Fruit fly (Drosophila melanogaster) whole organism, embryonic: Measurements from ENCODE around the gene CG7506.
A peak's percentile ranks its signal among the peaks of the same experiment; 100 is the strongest.

Source experiments
- Blimp-1 ChIP-seq: fragments of 200-800 bp; sonication (Bioruptor generic); optimal IDR thresholded peaks from 3 replicates; lab custom pipeline; 2018; ENCODE audit warnings: missing biosample characterization, missing genetic modification characterization, mild to moderate bottlenecking, moderate library complexity, missing genetic modification reagents
- CG10209 ChIP-seq: fragments of 200-800 bp; sonication (Bioruptor generic); optimal IDR thresholded peaks from 3 replicates; lab custom pipeline; 2017; ENCODE audit warnings: missing biosample characterization, mild to moderate bottlenecking, missing genetic modification characterization, missing genetic modification reagents
- CG10267 ChIP-seq: fragments of 200-800 bp; sonication (Bioruptor generic); optimal IDR thresholded peaks from 2 replicates; lab custom pipeline; 2018; ENCODE audit warnings: missing biosample characterization, mild to moderate bottlenecking, missing genetic modification characterization, moderate library complexity
- CG10959 ChIP-seq: fragments of 200-800 bp; sonication (Bioruptor generic); IDR thresholded peaks from 2 replicates; pipeline ENCODE4 v1.3.6; 2022; ENCODE audit warnings: missing biosample characterization, missing genetic modification characterization
- CG16779 ChIP-seq: fragments of 200-800 bp; sonication (Bioruptor generic); IDR thresholded peaks from 2 replicates; pipeline ENCODE4 v1.3.6; 2022; ENCODE audit warnings: missing biosample characterization, missing genetic modification characterization
- CG17385 ChIP-seq: fragments of 200-800 bp; sonication (Bioruptor generic); optimal IDR thresholded peaks from 3 replicates; lab custom pipeline; 2018; ENCODE audit warnings: missing biosample characterization, mild to moderate bottlenecking, missing genetic modification characterization
- CG1792 ChIP-seq: fragments of 200-800 bp; sonication (Bioruptor generic); optimal IDR thresholded peaks from 2 replicates; lab custom pipeline; 2016; ENCODE audit warnings: missing biosample characterization, missing genetic modification characterization
- CG31441 ChIP-seq: fragments of 200-800 bp; sonication (Bioruptor generic); IDR thresholded peaks from 2 replicates; pipeline ENCODE4 v1.3.6; 2022; ENCODE audit warnings: missing biosample characterization, missing genetic modification characterization
- CG33557 ChIP-seq: fragments of 200-800 bp; sonication (Bioruptor generic); optimal IDR thresholded peaks from 2 replicates; lab custom pipeline; 2019; ENCODE audit warnings: missing biosample characterization, mild to moderate bottlenecking, missing genetic modification characterization, moderate library complexity
- CG3838 ChIP-seq: fragments of 200-800 bp; sonication (Bioruptor generic); optimal IDR thresholded peaks from 3 replicates; lab custom pipeline; 2016; ENCODE audit warnings: missing biosample characterization, missing genetic modification characterization
- CG4730 ChIP-seq: fragments of 200-800 bp; sonication (Bioruptor generic); IDR thresholded peaks from 2 replicates; pipeline ENCODE4 v1.3.6; 2022; ENCODE audit warnings: missing biosample characterization, missing genetic modification characterization
- CG6654 ChIP-seq: fragments of 200-800 bp; sonication (Bioruptor generic); optimal IDR thresholded peaks from 2 replicates; lab custom pipeline; 2017; ENCODE audit warnings: missing biosample characterization, mild to moderate bottlenecking, missing genetic modification characterization
- CG6689 ChIP-seq: fragments of 200-800 bp; sonication (Bioruptor generic); IDR thresholded peaks from 2 replicates; pipeline ENCODE4 v1.3.6; 2022; ENCODE audit warnings: missing biosample characterization, missing genetic modification characterization
- CG6813 ChIP-seq: fragments of 200-800 bp; sonication (Bioruptor generic); optimal IDR thresholded peaks from 2 replicates; lab custom pipeline; 2017; ENCODE audit warnings: missing biosample characterization, missing genetic modification characterization, mild to moderate bottlenecking, moderate library complexity, missing genetic modification reagents
- CG7372 ChIP-seq: fragments of 200-800 bp; sonication (Bioruptor generic); IDR thresholded peaks from 2 replicates; pipeline ENCODE4 v1.3.6; 2022; ENCODE audit warnings: missing biosample characterization, missing genetic modification characterization
- CG8290 ChIP-seq, 3 experiments: fragments of 200-800 bp; sonication (Bioruptor generic); optimal IDR thresholded peaks; 2 replicates each; lab custom pipeline; 2016 to 2019; ENCODE audit warnings: missing biosample characterization in 3 of 3, missing genetic modification characterization in 3 of 3, mild to moderate bottlenecking in 2 of 3, moderate library complexity in 1 of 3
- CG9797 ChIP-seq: fragments of 200-800 bp; sonication (Bioruptor generic); optimal IDR thresholded peaks from 3 replicates; lab custom pipeline; 2018; ENCODE audit warnings: missing biosample characterization, mild to moderate bottlenecking, missing genetic modification characterization
- Dfd ChIP-seq, 2 experiments: fragments of >200 bp; optimal IDR thresholded peaks; 2 replicates each; lab custom pipeline; 2017; ENCODE audit warnings: missing biosample characterization in 2 of 2, missing genetic modification characterization in 2 of 2
- Dp ChIP-seq: fragments of 200-800 bp; sonication (Bioruptor generic); optimal IDR thresholded peaks from 2 replicates; lab custom pipeline; 2018; ENCODE audit warnings: missing biosample characterization, mild to moderate bottlenecking, missing genetic modification characterization, moderate library complexity
- Dref ChIP-seq: fragments of 200-800 bp; sonication (Bioruptor generic); IDR thresholded peaks from 2 replicates; pipeline ENCODE4 v1.3.6; 2022; ENCODE audit warnings: missing biosample characterization, missing genetic modification characterization
- E2f2 ChIP-seq: fragments of 200-800 bp; sonication (Bioruptor generic); IDR thresholded peaks from 2 replicates; pipeline ENCODE4 v1.3.6; 2022; ENCODE audit warnings: missing biosample characterization, missing genetic modification characterization
- Eip74EF ChIP-seq, 2 experiments: fragments of 200-800 bp in 1 of 2; fragments of >200 bp in 1 of 2; sonication (Bioruptor generic) in 1 of 2; optimal IDR thresholded peaks; 2 replicates each; lab custom pipeline; 2017 to 2019; ENCODE audit warnings: missing biosample characterization in 2 of 2, missing genetic modification characterization in 2 of 2, mild to moderate bottlenecking in 1 of 2, moderate library complexity in 1 of 2
- Ets65A ChIP-seq: fragments of 200-800 bp; sonication (Bioruptor generic); peaks from one replicate; lab custom pipeline; 2016; ENCODE audit warnings: missing biosample characterization, missing genetic modification characterization
- Fer3 ChIP-seq: fragments of 200-800 bp; sonication (Bioruptor generic); optimal IDR thresholded peaks from 2 replicates; lab custom pipeline; 2018; ENCODE audit warnings: missing biosample characterization, mild to moderate bottlenecking, missing genetic modification characterization, moderate library complexity
- HHEX ChIP-seq: fragments of 200-800 bp; sonication (Bioruptor generic); optimal IDR thresholded peaks from 3 replicates; lab custom pipeline; 2017; ENCODE audit warnings: missing biosample characterization, mild to moderate bottlenecking, missing genetic modification characterization, missing genetic modification reagents
- HmgD ChIP-seq: fragments of 200-800 bp; sonication (Bioruptor generic); optimal IDR thresholded peaks from 3 replicates; lab custom pipeline; 2016; ENCODE audit warnings: missing biosample characterization, missing genetic modification characterization
- MBD-R2 ChIP-seq: fragments of 200-800 bp; sonication (Bioruptor generic); IDR thresholded peaks from 2 replicates; pipeline ENCODE4 v1.3.6; 2022; ENCODE audit warnings: missing biosample characterization, missing genetic modification characterization
- NC2β ChIP-seq: fragments of 200-800 bp; sonication (Bioruptor generic); optimal IDR thresholded peaks from 2 replicates; lab custom pipeline; 2016; ENCODE audit warnings: missing biosample characterization, missing genetic modification characterization
- Neu2 ChIP-seq: fragments of 200-800 bp; sonication (Bioruptor generic); optimal IDR thresholded peaks from 3 replicates; lab custom pipeline; 2016; ENCODE audit warnings: missing biosample characterization, missing genetic modification characterization, borderline replicate concordance
- Oli ChIP-seq: fragments of 200-800 bp; sonication (Bioruptor generic); optimal IDR thresholded peaks from 2 replicates; lab custom pipeline; 2018; ENCODE audit warnings: missing biosample characterization, mild to moderate bottlenecking, missing genetic modification characterization, moderate library complexity
- PHDP ChIP-seq: fragments of 200-800 bp; sonication (Bioruptor generic); optimal IDR thresholded peaks from 3 replicates; lab custom pipeline; 2018; ENCODE audit warnings: missing biosample characterization, mild to moderate bottlenecking, missing genetic modification characterization, moderate library complexity
- Xrp1 ChIP-seq: fragments of 200-800 bp; sonication (Bioruptor generic); IDR thresholded peaks from 2 replicates; pipeline ENCODE4 v1.3.6; 2022; ENCODE audit warnings: missing biosample characterization, missing genetic modification characterization
- abd-A ChIP-seq: fragments of 200-800 bp; sonication (Bioruptor generic); optimal IDR thresholded peaks from 3 replicates; lab custom pipeline; 2019; ENCODE audit warnings: missing biosample characterization, mild to moderate bottlenecking, missing genetic modification characterization, moderate library complexity
- bab2 ChIP-seq: fragments of 200-800 bp; sonication (Bioruptor generic); optimal IDR thresholded peaks from 2 replicates; lab custom pipeline; 2016; ENCODE audit warnings: missing biosample characterization, missing genetic modification characterization
- ci ChIP-seq: fragments of 200-800 bp; sonication (Bioruptor generic); IDR thresholded peaks from 3 replicates; pipeline ENCODE4 v1.3.6; 2022; ENCODE audit warnings: missing biosample characterization, missing genetic modification characterization
- dysf ChIP-seq: fragments of 200-800 bp; sonication (Bioruptor generic); IDR thresholded peaks from 3 replicates; pipeline ENCODE4 v1.3.6; 2022; ENCODE audit warnings: missing biosample characterization, missing genetic modification characterization
- esg ChIP-seq: fragments of 200-800 bp; sonication (Bioruptor generic); conservative IDR thresholded peaks from 2 replicates; pipeline ENCODE4 v1.3.6; 2022; ENCODE audit warnings: missing biosample characterization, missing genetic modification characterization
- eve ChIP-seq, 2 experiments: fragments of >200 bp; optimal IDR thresholded peaks; 2 replicates each; lab custom pipeline; 2017; ENCODE audit warnings: missing biosample characterization in 2 of 2, missing genetic modification characterization in 2 of 2
- fd3F ChIP-seq: fragments of 200-800 bp; sonication (Bioruptor generic); optimal IDR thresholded peaks from 2 replicates; lab custom pipeline; 2018; ENCODE audit warnings: missing biosample characterization, mild to moderate bottlenecking, missing genetic modification characterization, moderate library complexity
- grau ChIP-seq: fragments of 200-800 bp; optimal IDR thresholded peaks from 3 replicates; lab custom pipeline; 2019; ENCODE audit warnings: missing biosample characterization, mild to moderate bottlenecking, missing genetic modification characterization, moderate library complexity
- gsb-n ChIP-seq: fragments of 200-800 bp; sonication (Bioruptor generic); optimal IDR thresholded peaks from 3 replicates; lab custom pipeline; 2018; ENCODE audit warnings: missing biosample characterization, mild to moderate bottlenecking, missing genetic modification characterization
- inv ChIP-seq: fragments of 200-800 bp; sonication (Bioruptor generic); IDR thresholded peaks from 2 replicates; pipeline ENCODE4 v1.3.6; 2022; ENCODE audit warnings: missing biosample characterization, missing genetic modification characterization; ENCODE audit not compliant: partially characterized antibody
- jumu ChIP-seq: fragments of 200-800 bp; sonication (Bioruptor generic); optimal IDR thresholded peaks from 3 replicates; lab custom pipeline; 2016; ENCODE audit warnings: missing biosample characterization, missing genetic modification characterization
- lilli ChIP-seq: fragments of 200-800 bp; sonication (Bioruptor generic); optimal IDR thresholded peaks from 3 replicates; lab custom pipeline; 2016; ENCODE audit warnings: missing biosample characterization, missing genetic modification characterization
- onecut ChIP-seq: fragments of 200-800 bp; sonication (Bioruptor generic); IDR thresholded peaks from 2 replicates; pipeline ENCODE4 v1.3.6; 2022; ENCODE audit warnings: missing biosample characterization, missing genetic modification characterization
- phol ChIP-seq: fragments of 200-800 bp; sonication (Bioruptor generic); optimal IDR thresholded peaks from 3 replicates; lab custom pipeline; 2018; ENCODE audit warnings: missing biosample characterization, mild to moderate bottlenecking, missing genetic modification characterization, moderate library complexity
- sim ChIP-seq: fragments of 200-800 bp; sonication (Bioruptor generic); IDR thresholded peaks from 2 replicates; pipeline ENCODE4 v1.3.6; 2022; ENCODE audit warnings: missing biosample characterization, missing genetic modification characterization
- slou ChIP-seq: fragments of 200-800 bp; sonication (Bioruptor generic); optimal IDR thresholded peaks from 3 replicates; lab custom pipeline; 2016; ENCODE audit warnings: missing biosample characterization, missing genetic modification characterization
- so ChIP-seq: fragments of 200-800 bp; sonication (Bioruptor generic); IDR thresholded peaks from 3 replicates; pipeline ENCODE4 v1.3.6; 2022; ENCODE audit warnings: missing biosample characterization, missing genetic modification characterization
- tio ChIP-seq: fragments of 200-800 bp; sonication (Bioruptor generic); optimal IDR thresholded peaks from 2 replicates; lab custom pipeline; 2017; ENCODE audit warnings: missing biosample characterization, missing genetic modification characterization, inconsistent platforms

The CG7506 gene

dm6 chr3L:7614226-7614625 lies 27.2 kb downstream of the CG7506 start (continued):
- TF ChIP-seq CG6654 (GFP tag; lab: Kevin White, UChicago) = no peak
- TF ChIP-seq CG6689 (GFP tag; lab: Robert Waterston, UW) = peak; percentile 57; the same call in 1 of the 2 replicates
- TF ChIP-seq MBD-R2 (GFP tag; lab: Robert Waterston, UW) = no peak
- TF ChIP-seq CG3838 (GFP tag; lab: Kevin White, UChicago) = no peak
- TF ChIP-seq CG33557 (GFP tag; lab: Kevin White, UChicago) = no peak
- peak in 1 of 2 experiments; percentile 44 for TF ChIP-seq eve (GFP tag; optimal IDR thresholded peaks at IDR 0.05; lab: Kevin White, UChicago)
- TF ChIP-seq CG10267 (tag; lab: Kevin White, UChicago) = peak; percentile 38
- peak; percentile 36 for TF ChIP-seq bab2 (GFP tag; lab: Kevin White, UChicago)
- no peak for TF ChIP-seq Neu2 (GFP tag; lab: Kevin White, UChicago)
- TF ChIP-seq CG31441 (GFP tag; lab: Robert Waterston, UW) = peak; percentile 55; the same call in 1 of the 2 replicates
- peak; percentile 60; the same call in 2 of the 3 replicates for TF ChIP-seq dysf (GFP tag; lab: Robert Waterston, UW)
- TF ChIP-seq lilli = peak; percentile 27
- TF ChIP-seq Fer3 (tag; lab: Kevin White, UChicago) = peak; percentile 17
- TF ChIP-seq Oli (tag; lab: Kevin White, UChicago) = peak; percentile 57
- TF ChIP-seq Ets65A (GFP tag; lab: Kevin White, UChicago) = peak; percentile 55
- 0 out of 2 replicates have a peak, but pooled peaks have one; percentile 21 for TF ChIP-seq CG10959 (GFP tag; lab: Robert Waterston, UW)
- TF ChIP-seq CG9797 (GFP tag; lab: Kevin White, UChicago) = no peak
- TF ChIP-seq PHDP (tag; lab: Kevin White, UChicago) = peak; percentile 52
- TF ChIP-seq gsb-n (tag; lab: Kevin White, UChicago) = peak; percentile 17
- no peak for TF ChIP-seq E2f2 (GFP tag; lab: Robert Waterston, UW)
- no peak for TF ChIP-seq onecut (GFP tag; lab: Robert Waterston, UW)
- TF ChIP-seq Dp = no peak
- peak; percentile 51; the same call in 1 of the 2 replicates for TF ChIP-seq Xrp1 (GFP tag; lab: Robert Waterston, UW)
- peak; percentile 25 for TF ChIP-seq CG17385 (GFP tag; lab: Kevin White, UChicago)
- TF ChIP-seq sim = no peak
- TF ChIP-seq grau (tag; lab: Kevin White, UChicago) = peak; percentile 35
- TF ChIP-seq Dfd (GFP tag; optimal IDR thresholded peaks at IDR 0.05; lab: Kevin White, UChicago) = no peak
- TF ChIP-seq so (GFP tag; lab: Robert Waterston, UW) = peak; percentile 57; the same call in 2 of the 3 replicates
- TF ChIP-seq CG16779 (GFP tag; lab: Robert Waterston, UW) = no peak
- TF ChIP-seq CG8290 (GFP tag; optimal IDR thresholded peaks at IDR 0.05; lab: Kevin White, UChicago) = no peak
- no peak for TF ChIP-seq CG8290 (tag; optimal IDR thresholded peaks at IDR 0.05; lab: Kevin White, UChicago)
- peak; percentile 27 for TF ChIP-seq jumu (GFP tag; lab: Kevin White, UChicago)
- no peak for TF ChIP-seq abd-A (tag; lab: Kevin White, UChicago)
- peak; percentile 14 for TF ChIP-seq CG6813
- peak; percentile 64 for TF ChIP-seq esg (GFP tag; lab: Robert Waterston, UW)
- TF ChIP-seq CG10209 = peak; percentile 11
- no peak for TF ChIP-seq slou (GFP tag; lab: Kevin White, UChicago)
- TF ChIP-seq Blimp-1 = peak; percentile 58
- TF ChIP-seq inv = no peak
- no peak for TF ChIP-seq Dref
- peak; percentile 56 for TF ChIP-seq phol (tag; lab: Kevin White, UChicago)
- no peak for TF ChIP-seq Eip74EF (GFP tag; optimal IDR thresholded peaks at IDR 0.05; lab: Kevin White, UChicago)
- peak; percentile 58; the same call in 1 of the 2 replicates for TF ChIP-seq CG7372 (GFP tag; lab: Robert Waterston, UW)
- TF ChIP-seq CG4730 = no peak
- 0 out of 3 replicates have a peak, but pooled peaks have one; percentile 44 for TF ChIP-seq ci (GFP tag; lab: Robert Waterston, UW)
- TF ChIP-seq HHEX (GFP tag; lab: Kevin White, UChicago) = peak; percentile 23
- TF ChIP-seq HmgD = no peak
- TF ChIP-seq NC2β (GFP tag; lab: Kevin White, UChicago) = peak; percentile 13
- TF ChIP-seq fd3F = peak; percentile 15
- peak; percentile 27 for TF ChIP-seq tio (GFP tag; lab: Kevin White, UChicago)
- TF ChIP-seq CG1792 (GFP tag; lab: Kevin White, UChicago) = peak; percentile 15
